Worm (Caenorhabditis elegans) whole organism, late embryonic: ENCODE results near the gene epg-7.

Source experiments
- C38D4.7 ChIP-seq: fragments of 200-800 bp; sonication (Bioruptor generic); optimal IDR thresholded peaks from 2 replicates; lab custom pipeline; 2018; ENCODE audit warnings: mild to moderate bottlenecking, missing genetic modification characterization, moderate library complexity, missing compliant biosample characterization
- K02D7.2 ChIP-seq: sonication (generic microtip); optimal IDR thresholded peaks from 2 replicates; lab custom pipeline; 2017; ENCODE audit warnings: mild to moderate bottlenecking, missing genetic modification characterization, missing compliant biosample characterization
- K09A11.1 ChIP-seq: sonication (generic microtip); optimal IDR thresholded peaks from 2 replicates; lab custom pipeline; 2017; ENCODE audit warnings: antibody characterized with exemption, mild to moderate bottlenecking, missing genetic modification characterization, missing compliant biosample characterization; ENCODE audit not compliant: insufficient read depth
- Y22D7AL.16 ChIP-seq: sonication (generic microtip); optimal IDR thresholded peaks from 2 replicates; lab custom pipeline; 2016; ENCODE audit warnings: missing genetic modification characterization, missing compliant biosample characterization
- ahr-1 ChIP-seq: sonication (generic microtip); optimal IDR thresholded peaks from 2 replicates; lab custom pipeline; 2016; ENCODE audit warnings: missing genetic modification characterization, missing compliant biosample characterization
- ceh-14 ChIP-seq: sonication (generic microtip); optimal IDR thresholded peaks from 2 replicates; lab custom pipeline; 2016; ENCODE audit warnings: missing genotype, missing genetic modification characterization, missing compliant biosample characterization
- ceh-18 ChIP-seq: sonication (generic microtip); optimal IDR thresholded peaks from 2 replicates; lab custom pipeline; 2016; ENCODE audit warnings: missing genetic modification characterization, missing compliant biosample characterization
- ceh-19 ChIP-seq: fragments of 200-800 bp; sonication (Bioruptor generic); optimal IDR thresholded peaks from 2 replicates; lab custom pipeline; 2018; ENCODE audit warnings: mild to moderate bottlenecking, missing genetic modification characterization, missing compliant biosample characterization
- ceh-2 ChIP-seq: sonication (generic microtip); optimal IDR thresholded peaks from 2 replicates; lab custom pipeline; 2016; ENCODE audit warnings: missing genotype, missing genetic modification characterization, missing compliant biosample characterization
- ceh-22 ChIP-seq: sonication (generic microtip); optimal IDR thresholded peaks from 2 replicates; lab custom pipeline; 2017; ENCODE audit warnings: missing biosample characterization, missing genetic modification characterization
- ceh-30 ChIP-seq: fragments of 150-350 bp; optimal IDR thresholded peaks from 2 replicates; lab custom pipeline; 2014; ENCODE audit warnings: missing biosample characterization, missing genetic modification characterization
- ceh-31 ChIP-seq: sonication (generic microtip); optimal IDR thresholded peaks from 2 replicates; lab custom pipeline; 2016; ENCODE audit warnings: missing genetic modification characterization, missing compliant biosample characterization
- ceh-6 ChIP-seq: fragments of 200-800 bp; sonication (Bioruptor generic); optimal IDR thresholded peaks from 2 replicates; lab custom pipeline; 2018; ENCODE audit warnings: mild to moderate bottlenecking, missing genetic modification characterization, missing compliant biosample characterization
- ceh-9 ChIP-seq: sonication (generic microtip); optimal IDR thresholded peaks from 2 replicates; lab custom pipeline; 2016; ENCODE audit warnings: mild to moderate bottlenecking, missing genetic modification characterization, inconsistent platforms, missing compliant biosample characterization
- che-1 ChIP-seq: sonication (generic microtip); optimal IDR thresholded peaks from 2 replicates; lab custom pipeline; 2016; ENCODE audit warnings: mild to moderate bottlenecking, missing genetic modification characterization, missing compliant biosample characterization
- dmd-4 ChIP-seq: sonication (generic microtip); optimal IDR thresholded peaks from 2 replicates; lab custom pipeline; 2016; ENCODE audit warnings: borderline replicate concordance, missing genetic modification characterization, missing compliant biosample characterization
- elt-2 ChIP-seq: sonication (generic microtip); optimal IDR thresholded peaks from 2 replicates; lab custom pipeline; 2016; ENCODE audit warnings: missing genetic modification reagents, missing genetic modification characterization, missing compliant biosample characterization
- elt-4 ChIP-seq: sonication (generic microtip); optimal IDR thresholded peaks from 2 replicates; lab custom pipeline; 2016; ENCODE audit warnings: missing genetic modification characterization, missing compliant biosample characterization
- eyg-1 ChIP-seq: sonication (generic microtip); optimal IDR thresholded peaks from 2 replicates; lab custom pipeline; 2016; ENCODE audit warnings: missing genotype, missing genetic modification characterization, missing compliant biosample characterization
- fkh-10 ChIP-seq: fragments of 150-350 bp; optimal IDR thresholded peaks from 2 replicates; lab custom pipeline; 2014; ENCODE audit warnings: missing biosample characterization, missing genetic modification reagents, missing genetic modification characterization
- hlh-13 ChIP-seq: fragments of 200-800 bp; sonication (Bioruptor generic); optimal IDR thresholded peaks from 2 replicates; lab custom pipeline; 2018; ENCODE audit warnings: mild to moderate bottlenecking, missing genetic modification characterization, missing compliant biosample characterization
- hlh-15 ChIP-seq: sonication (generic microtip); optimal IDR thresholded peaks from 2 replicates; lab custom pipeline; 2016; ENCODE audit warnings: missing genetic modification characterization, missing compliant biosample characterization
- hlh-30 ChIP-seq: sonication (generic microtip); optimal IDR thresholded peaks from 2 replicates; lab custom pipeline; 2017; ENCODE audit warnings: antibody characterized with exemption, missing genetic modification characterization, missing compliant biosample characterization; ENCODE audit not compliant: insufficient read depth
- hlh-6 ChIP-seq: sonication (generic microtip); optimal IDR thresholded peaks from 2 replicates; lab custom pipeline; 2016; ENCODE audit warnings: missing genotype, missing genetic modification characterization, missing compliant biosample characterization
- madf-2 ChIP-seq: sonication (generic microtip); optimal IDR thresholded peaks from 2 replicates; lab custom pipeline; 2017; ENCODE audit warnings: missing genetic modification characterization, missing compliant biosample characterization
- nfya-1 ChIP-seq: sonication (generic microtip); optimal IDR thresholded peaks from 2 replicates; lab custom pipeline; 2017; ENCODE audit warnings: missing genetic modification characterization, mild to moderate bottlenecking, missing compliant biosample characterization, antibody characterized with exemption, moderate library complexity
- nhr-11 ChIP-seq: fragments of 150-350 bp; optimal IDR thresholded peaks from 2 replicates; lab custom pipeline; 2014; ENCODE audit warnings: missing biosample characterization, missing genetic modification characterization
- nhr-232 ChIP-seq: sonication (generic microtip); optimal IDR thresholded peaks from 2 replicates; lab custom pipeline; 2016; ENCODE audit warnings: missing genetic modification characterization, missing compliant biosample characterization
- npax-4 ChIP-seq: sonication (generic microtip); optimal IDR thresholded peaks from 2 replicates; lab custom pipeline; 2016; ENCODE audit warnings: missing genetic modification characterization, missing compliant biosample characterization
- pax-1 ChIP-seq: fragments of 150-350 bp; optimal IDR thresholded peaks from 2 replicates; lab custom pipeline; 2014; ENCODE audit warnings: missing biosample characterization, missing genetic modification characterization
- pha-2 ChIP-seq: sonication (generic microtip); optimal IDR thresholded peaks from 2 replicates; lab custom pipeline; 2017; ENCODE audit warnings: mild to moderate bottlenecking, missing genetic modification characterization, missing compliant biosample characterization
- sox-2 ChIP-seq: fragments of 200-800 bp; sonication (Bioruptor generic); IDR thresholded peaks from 2 replicates; pipeline ENCODE4 v1.3.6; 2022; ENCODE audit warnings: missing genetic modification reagents, missing genetic modification characterization, missing compliant biosample characterization
- ttx-3 ChIP-seq: sonication (generic microtip); optimal IDR thresholded peaks from 2 replicates; lab custom pipeline; 2016; ENCODE audit warnings: missing genetic modification reagents, missing genetic modification characterization, missing compliant biosample characterization
- unc-3 ChIP-seq, 2 experiments: fragments of 200-800 bp in 1 of 2; sonication (Bioruptor generic) in 1 of 2; sonication (generic microtip) in 1 of 2; conservative IDR thresholded peaks in 1 of 2; optimal IDR thresholded peaks in 1 of 2; 2 replicates each; pipeline versions ENCODE4 v1.3.6 to Lab custom; 2016 to 2022; ENCODE audit warnings: missing compliant biosample characterization in 2 of 2, missing genetic modification characterization in 2 of 2, missing genetic modification reagents in 1 of 2
- unc-86 ChIP-seq: sonication (generic microtip); optimal IDR thresholded peaks from 2 replicates; lab custom pipeline; 2016; ENCODE audit warnings: missing genetic modification characterization, missing compliant biosample characterization
- zip-5 ChIP-seq: sonication (generic microtip); optimal IDR thresholded peaks from 2 replicates; lab custom pipeline; 2016; ENCODE audit warnings: missing genetic modification characterization, missing compliant biosample characterization
- ztf-16 ChIP-seq: sonication (generic microtip); optimal IDR thresholded peaks from 2 replicates; lab custom pipeline; 2017; ENCODE audit warnings: missing genetic modification characterization, missing compliant biosample characterization

The epg-7 gene

DNA sequence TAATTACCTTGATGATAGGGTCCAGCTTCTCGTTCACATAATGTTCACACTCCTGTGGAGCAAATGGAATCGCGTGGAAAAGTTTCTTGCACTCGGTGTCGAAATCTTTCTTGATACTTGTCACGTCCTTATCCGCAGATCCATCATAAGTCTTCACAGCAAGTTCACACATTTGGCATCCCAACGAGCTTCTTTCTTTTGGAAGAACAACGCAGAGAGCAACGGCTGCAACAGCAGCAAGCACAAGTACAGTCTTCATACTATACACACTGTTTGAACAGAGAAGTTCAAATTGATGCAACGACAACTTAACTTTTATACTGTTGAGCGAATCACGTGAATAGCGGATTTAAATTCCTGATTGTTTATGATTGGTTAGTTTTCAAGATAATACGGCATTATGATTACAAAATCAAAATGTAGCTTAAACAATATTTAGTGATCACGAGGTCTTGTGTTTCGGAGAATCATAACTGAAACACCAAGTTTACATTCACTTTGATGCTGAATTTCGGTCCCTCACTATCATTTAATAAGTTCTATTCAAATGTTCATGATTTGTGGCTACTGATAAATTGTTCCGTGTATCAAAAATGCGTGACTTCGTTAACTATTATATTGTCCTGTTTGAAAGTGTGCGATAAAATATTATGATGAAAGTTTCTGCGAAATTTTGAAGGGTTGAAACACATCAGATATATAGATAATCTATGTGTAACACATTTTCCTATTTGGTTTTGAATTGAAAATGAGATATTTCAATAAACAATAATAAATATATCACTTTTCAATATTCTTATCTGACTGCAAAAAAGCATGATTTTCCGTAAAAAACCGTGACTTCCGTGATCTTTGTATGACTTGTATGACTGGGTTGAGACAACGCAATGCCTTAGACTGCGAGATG is 17.8 kb upstream of the epg-7 start, which contains the start of the genes spp-2 and spp-6:
Gene spp-2, minus strand, starts transcription at position 334 of the 907 bp plus-strand sequence.
Gene spp-6, plus strand, starts transcription at position 857 of the 907 bp plus-strand sequence.
- TF ChIP-seq eyg-1 (tag; lab: Kevin White, UChicago): no peak
- no peak for TF ChIP-seq ceh-31
- TF ChIP-seq pha-2 (tag; lab: Kevin White, UChicago): no peak
- TF ChIP-seq dmd-4 (tag; lab: Kevin White, UChicago): no peak
- TF ChIP-seq ceh-2 (tag; lab: Kevin White, UChicago): no peak
- no peak for TF ChIP-seq sox-2 (GFP tag; lab: Robert Waterston, UW)
- no peak for TF ChIP-seq ceh-14 (tag; lab: Kevin White, UChicago)
- TF ChIP-seq elt-2 (tag; lab: Kevin White, UChicago): no peak
- no peak for TF ChIP-seq unc-3 (GFP tag; conservative IDR thresholded peaks at IDR 0.05; lab: Robert Waterston, UW)
- no peak for TF ChIP-seq unc-3 (tag; optimal IDR thresholded peaks at IDR 0.05; lab: Kevin White, UChicago)
- TF ChIP-seq K09A11.1: no peak
- TF ChIP-seq ceh-30: no peak
- no peak for TF ChIP-seq hlh-30 (tag; lab: Kevin White, UChicago)
- TF ChIP-seq elt-4 (tag; lab: Kevin White, UChicago): no peak
- no peak for TF ChIP-seq ceh-18
- no peak for TF ChIP-seq nhr-11
- no peak for TF ChIP-seq zip-5
- no peak for TF ChIP-seq ceh-6 (GFP tag; lab: Kevin White, UChicago)
- TF ChIP-seq ceh-9 (tag; lab: Kevin White, UChicago): no peak

DNA sequence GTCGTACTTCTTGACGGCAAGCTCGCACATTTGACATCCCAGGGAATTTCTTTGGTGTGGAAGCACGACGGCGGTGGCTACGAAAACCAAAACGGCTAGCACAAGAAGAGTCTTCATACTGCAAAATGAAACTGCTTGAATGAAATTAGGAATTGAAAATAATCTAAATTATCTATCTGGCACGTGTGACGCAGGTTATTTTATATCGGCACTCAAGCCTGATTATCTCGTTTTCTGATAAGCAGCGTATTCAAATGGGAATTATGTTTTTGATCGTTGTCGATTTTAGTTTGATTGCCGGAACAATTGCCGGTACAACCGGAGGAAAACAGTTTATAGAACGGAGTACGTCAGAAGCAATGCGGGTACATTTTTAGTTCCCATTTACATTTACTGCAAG is 15.9 kb upstream of the epg-7 start, which contains the start of gene spp-4:
Gene spp-4, minus strand, starts transcription at position 118 of the 400 bp plus-strand sequence.
- TF ChIP-seq npax-4 (tag; lab: Kevin White, UChicago) (no peak), unc-86 (no peak), hlh-15 (tag; lab: Kevin White, UChicago) (no peak), ceh-18 (no peak), eyg-1 (tag; lab: Kevin White, UChicago) (no peak), hlh-13 (GFP tag; lab: Kevin White, UChicago) (no peak), pax-1 (tag; lab: Kevin White, UChicago) (no peak)

DNA sequence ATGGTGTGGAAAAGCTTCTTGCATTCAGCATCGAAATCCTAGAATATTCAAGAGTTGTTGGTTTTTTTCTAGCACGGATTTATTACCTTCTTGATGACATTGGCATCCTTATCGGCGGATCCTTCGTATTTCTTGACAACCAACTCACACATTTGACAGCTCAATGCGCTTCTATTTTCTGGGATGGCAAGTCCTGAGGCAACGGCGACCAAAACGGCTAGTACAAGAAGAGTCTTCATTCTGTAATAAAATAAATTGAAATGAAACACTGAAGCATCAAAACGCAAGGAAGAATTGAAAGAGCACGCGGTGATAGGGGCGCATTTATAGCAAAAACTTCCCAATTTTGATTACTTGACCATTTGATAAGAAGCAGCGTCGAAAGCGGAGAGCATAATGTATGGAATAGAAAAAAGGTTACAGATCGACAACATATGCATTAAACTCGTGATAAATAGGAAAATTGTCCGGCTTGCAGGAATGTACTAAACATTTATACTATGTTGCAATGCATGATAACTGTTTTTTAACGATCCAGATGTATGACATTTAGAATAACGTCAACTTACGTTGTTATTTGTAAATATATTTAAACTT is 14.3 kb upstream of the epg-7 start, which contains the start of gene spp-5:
Gene spp-5, minus strand, starts transcription at position 240 of the 597 bp plus-strand sequence.
- peak; percentile 22 for TF ChIP-seq elt-2 (tag; lab: Kevin White, UChicago)
- TF ChIP-seq madf-2: no peak

DNA sequence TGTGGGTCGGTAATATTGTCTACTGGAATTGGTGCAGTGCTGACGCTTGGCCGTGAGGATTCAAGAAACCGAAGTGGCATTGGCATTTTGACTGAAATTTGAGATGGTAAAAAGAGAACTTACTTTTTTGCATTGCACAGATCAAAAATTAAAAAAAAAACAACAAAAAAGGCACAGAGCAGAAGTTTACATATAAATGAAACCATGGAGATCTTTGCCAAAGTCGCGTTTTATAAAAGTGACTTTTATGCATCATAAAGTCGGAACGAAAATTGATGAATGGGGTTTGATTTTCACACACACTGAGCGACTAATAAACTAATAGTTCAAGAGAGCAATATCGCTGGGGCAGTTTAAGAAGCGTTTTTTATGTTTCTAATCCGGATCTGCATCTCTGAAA is 12.2 kb upstream of the epg-7 start, which contains the start of gene T08A9.13:
Gene T08A9.13, minus strand, starts transcription at position 101 of the 400 bp plus-strand sequence.
- TF ChIP-seq nhr-11 (no peak), ceh-22 (tag; lab: Kevin White, UChicago) (no peak), K09A11.1 (no peak), ttx-3 (tag; lab: Kevin White, UChicago) (no peak), K02D7.2 (tag; lab: Kevin White, UChicago) (no peak), che-1 (tag; lab: Kevin White, UChicago) (no peak), nfya-1 (tag; lab: Kevin White, UChicago) (no peak), hlh-6 (no peak), C38D4.7 (no peak), ztf-16 (no peak), ceh-18 (no peak), ahr-1 (no peak), hlh-30 (tag; lab: Kevin White, UChicago) (no peak), ceh-19 (GFP tag; lab: Kevin White, UChicago) (no peak), fkh-10 (GFP tag; lab: Kevin White, UChicago) (no peak), hlh-15 (tag; lab: Kevin White, UChicago) (no peak), Y22D7AL.16 (tag; lab: Kevin White, UChicago) (no peak), unc-3 (GFP tag; conservative IDR thresholded peaks at IDR 0.05; lab: Robert Waterston, UW) (no peak), unc-3 (tag; optimal IDR thresholded peaks at IDR 0.05; lab: Kevin White, UChicago) (no peak), nhr-232 (tag; lab: Kevin White, UChicago) (no peak), madf-2 (no peak)
- TF ChIP-seq, all 69 proteins: peak for 0
